Worm (Caenorhabditis elegans) whole organism, midembryonic: ENCODE data around the gene C42D8.1.

Source experiments
- T22C8.4 ChIP-seq: fragments of 200-800 bp; sonication (Bioruptor generic); IDR thresholded peaks from 2 replicates; pipeline ENCODE4 v1.3.6; 2022; ENCODE audit warnings: missing genetic modification characterization, missing compliant biosample characterization
- cog-1 ChIP-seq: sonication (generic microtip); optimal IDR thresholded peaks from 2 replicates; lab custom pipeline; 2016; ENCODE audit warnings: missing genetic modification characterization, missing compliant biosample characterization
- flt-1 ChIP-seq: fragments of 200-800 bp; sonication (Bioruptor generic); IDR thresholded peaks from 2 replicates; pipeline ENCODE4 v1.3.6; 2022; ENCODE audit warnings: missing genetic modification characterization, missing compliant biosample characterization
- klf-2 ChIP-seq: fragments of 200-800 bp; sonication (Bioruptor generic); conservative IDR thresholded peaks from 2 replicates; pipeline ENCODE4 v1.3.6; 2022; ENCODE audit warnings: missing genetic modification reagents, missing genetic modification characterization, missing compliant biosample characterization
- med-1 ChIP-seq: sonication (generic microtip); optimal IDR thresholded peaks from 2 replicates; lab custom pipeline; 2017; ENCODE audit warnings: missing genetic modification characterization, mild to moderate bottlenecking, missing compliant biosample characterization, antibody characterized with exemption, missing genetic modification reagents; ENCODE audit not compliant: insufficient read depth
- ref-1 ChIP-seq: fragments of 200-800 bp; sonication (Bioruptor generic); conservative IDR thresholded peaks from 2 replicates; pipeline ENCODE4 v1.3.6; 2022; ENCODE audit warnings: missing genetic modification reagents, missing genetic modification characterization, missing compliant biosample characterization
- tab-1 ChIP-seq: fragments of 200-800 bp; sonication (Bioruptor generic); IDR thresholded peaks from 2 replicates; pipeline ENCODE4 v1.3.6; 2022; ENCODE audit warnings: missing genetic modification characterization, missing compliant biosample characterization
- ztf-23 ChIP-seq: fragments of 200-800 bp; sonication (Bioruptor generic); IDR thresholded peaks from 2 replicates; pipeline ENCODE4 v1.3.6; 2022; ENCODE audit warnings: missing genetic modification reagents, missing genetic modification characterization, missing compliant biosample characterization
- ztf-29 ChIP-seq: fragments of 200-800 bp; sonication (Bioruptor generic); IDR thresholded peaks from 2 replicates; pipeline ENCODE4 v1.3.6; 2022; ENCODE audit warnings: missing genetic modification reagents, missing genetic modification characterization, missing compliant biosample characterization

C42D8.1 gene

DNA sequence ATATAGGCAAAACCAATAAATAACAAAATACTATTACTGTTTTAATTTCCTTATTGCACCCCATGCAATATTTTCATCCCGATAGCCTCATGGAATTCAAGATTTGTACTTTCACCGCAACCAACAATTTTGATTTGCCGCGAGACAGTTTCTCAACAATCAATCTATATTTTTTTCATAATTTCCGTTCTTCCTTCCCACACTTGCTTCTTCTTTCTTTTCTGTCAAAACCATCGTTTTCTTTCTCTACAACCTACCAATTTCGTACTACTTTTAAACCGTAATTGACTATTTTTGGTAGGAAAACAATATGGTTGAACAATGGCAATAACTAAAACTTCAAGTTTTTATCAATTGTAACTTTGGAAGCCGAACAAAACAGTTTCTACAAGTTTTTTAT lies 38.6 kb downstream of the C42D8.1 start, which contains the start of gene C31H2.14:
TSS of gene C31H2.14 (plus strand) at position 301 of the 400 bp plus-strand sequence.
- no peak for TF ChIP-seq cog-1
- TF ChIP-seq flt-1: no peak
- no peak for TF ChIP-seq ref-1 (GFP tag; lab: Robert Waterston, UW)
- TF ChIP-seq ztf-29: no peak
- TF ChIP-seq T22C8.4 (GFP tag; lab: Robert Waterston, UW): no peak
- no peak for TF ChIP-seq tab-1 (GFP tag; lab: Robert Waterston, UW)
- no peak for TF ChIP-seq ztf-23

- no peak for TF ChIP-seq klf-2 (GFP tag; lab: Robert Waterston, UW)
- no peak for TF ChIP-seq ztf-23
- no peak for TF ChIP-seq flt-1
- TF ChIP-seq med-1 (GFP tag; lab: Kevin White, UChicago): no peak
- no peak for TF ChIP-seq tab-1 (GFP tag; lab: Robert Waterston, UW)
- TF ChIP-seq ztf-29: no peak
- TF ChIP-seq T22C8.4 (GFP tag; lab: Robert Waterston, UW): no peak
Measured at ce11 chrX:5150389-5150788, 41.1 kb downstream of the C42D8.1 start, which contains the start of gene dpy-8. TSS of gene dpy-8 (minus strand) at chrX:5150476.

DNA sequence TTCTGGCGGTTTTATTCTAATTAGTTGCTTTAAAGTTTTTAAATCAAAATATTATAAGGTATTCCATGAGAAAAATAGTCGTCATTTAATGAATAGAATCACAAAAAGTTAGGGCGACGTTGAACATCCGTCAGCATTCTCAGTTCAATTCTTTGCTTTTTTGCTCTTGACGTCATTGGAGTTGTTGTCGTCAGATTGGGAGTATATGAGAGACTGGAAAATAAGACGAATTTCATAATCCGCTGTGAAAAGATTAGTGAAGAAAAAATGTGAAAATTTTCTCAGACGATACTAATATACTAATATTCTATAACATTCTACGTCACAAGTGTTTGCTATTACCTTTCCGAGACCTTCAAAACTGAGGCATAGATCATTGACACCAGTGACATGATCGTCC lies 42.1 kb downstream of the C42D8.1 start:
- TF ChIP-seq ref-1 (GFP tag; lab: Robert Waterston, UW) (no peak), tab-1 (GFP tag; lab: Robert Waterston, UW) (no peak)

DNA sequence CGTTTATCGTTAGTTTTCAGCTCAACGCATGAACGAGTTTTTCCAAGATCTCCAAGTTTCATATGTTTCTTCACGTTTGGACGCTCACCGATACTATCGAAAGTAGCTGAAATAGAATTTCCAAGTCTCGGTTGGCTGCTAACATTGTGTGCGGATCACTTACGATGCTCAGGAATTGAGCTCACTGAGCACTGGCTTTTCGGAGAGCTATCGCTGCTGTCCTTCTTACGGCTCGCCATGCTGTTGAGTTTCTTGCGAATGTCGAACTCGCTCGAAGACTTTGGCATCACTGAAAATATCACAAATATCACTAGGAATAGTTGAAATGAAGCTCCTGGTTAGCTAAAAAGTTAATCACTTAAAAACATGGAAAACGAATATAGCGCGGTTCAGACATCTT lies 42.6 kb downstream of the C42D8.1 start:
- no peak for TF ChIP-seq ztf-29
- no peak for TF ChIP-seq flt-1
- TF ChIP-seq med-1 (GFP tag; lab: Kevin White, UChicago): no peak
- no peak for TF ChIP-seq klf-2 (GFP tag; lab: Robert Waterston, UW)

ce11 chrX:5152931-5153330 lies 43.6 kb downstream of the C42D8.1 start:
- TF ChIP-seq ztf-29: no peak
- no peak for TF ChIP-seq ztf-23
- no peak for TF ChIP-seq T22C8.4 (GFP tag; lab: Robert Waterston, UW)
- TF ChIP-seq med-1 (GFP tag; lab: Kevin White, UChicago): no peak
- no peak for TF ChIP-seq flt-1

- TF ChIP-seq T22C8.4 (GFP tag; lab: Robert Waterston, UW): no peak
- no peak for TF ChIP-seq cog-1
- TF ChIP-seq med-1 (GFP tag; lab: Kevin White, UChicago): no peak
- TF ChIP-seq klf-2 (GFP tag; lab: Robert Waterston, UW): no peak
- no peak for TF ChIP-seq tab-1 (GFP tag; lab: Robert Waterston, UW)
- TF ChIP-seq flt-1: no peak
- TF ChIP-seq ztf-23: no peak
- no peak for TF ChIP-seq ztf-29
- no peak for TF ChIP-seq ref-1 (GFP tag; lab: Robert Waterston, UW)
Measured at ce11 chrX:5154278-5154677, 45.0 kb downstream of the C42D8.1 start, which contains the start of gene C31H2.3. TSS of gene C31H2.3 (minus strand) at chrX:5154378.

DNA sequence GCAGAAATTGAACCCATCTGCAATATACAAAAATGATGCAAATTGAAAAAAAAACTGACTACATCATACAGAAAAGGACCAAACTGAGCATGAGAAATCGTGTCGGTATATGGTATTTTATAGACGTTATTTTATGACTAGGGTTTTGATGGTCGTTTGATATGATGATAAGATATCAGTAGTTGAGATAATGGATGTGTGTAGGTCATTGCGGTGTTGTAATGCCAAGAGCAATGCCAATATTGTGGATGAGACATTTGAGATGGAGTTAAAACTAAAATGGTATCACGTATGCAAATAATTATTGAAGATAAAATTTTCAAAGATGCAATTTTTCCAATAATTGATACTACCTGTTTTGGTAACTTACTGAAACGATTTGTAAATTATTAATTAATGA lies 50.3 kb downstream of the C42D8.1 start, which contains the start of gene C31H2.4:
TSS of gene C31H2.4 (minus strand) at position 19 of the 400 bp plus-strand sequence.
- TF ChIP-seq ztf-29: no peak
- TF ChIP-seq flt-1: no peak
- no peak for TF ChIP-seq T22C8.4 (GFP tag; lab: Robert Waterston, UW)
- TF ChIP-seq tab-1 (GFP tag; lab: Robert Waterston, UW): no peak
- no peak for TF ChIP-seq ref-1 (GFP tag; lab: Robert Waterston, UW)
- TF ChIP-seq cog-1: no peak
- no peak for TF ChIP-seq klf-2 (GFP tag; lab: Robert Waterston, UW)
- TF ChIP-seq med-1 (GFP tag; lab: Kevin White, UChicago): no peak
- no peak for TF ChIP-seq ztf-23
